Worm (Caenorhabditis elegans) whole organism, L1 larva: ENCODE data around the gene F28H6.7.

Source experiments
- ceh-63 ChIP-seq: fragments of 200-800 bp; sonication (Bioruptor generic); optimal IDR thresholded peaks from 2 replicates; lab custom pipeline; 2018; ENCODE audit warnings: mild to moderate bottlenecking, missing genetic modification characterization, missing compliant biosample characterization
- lin-39 ChIP-seq: fragments of 150-350 bp; optimal IDR thresholded peaks from 2 replicates; lab custom pipeline; 2014; ENCODE audit warnings: missing biosample characterization, missing genetic modification reagents, missing genetic modification characterization

DNA sequence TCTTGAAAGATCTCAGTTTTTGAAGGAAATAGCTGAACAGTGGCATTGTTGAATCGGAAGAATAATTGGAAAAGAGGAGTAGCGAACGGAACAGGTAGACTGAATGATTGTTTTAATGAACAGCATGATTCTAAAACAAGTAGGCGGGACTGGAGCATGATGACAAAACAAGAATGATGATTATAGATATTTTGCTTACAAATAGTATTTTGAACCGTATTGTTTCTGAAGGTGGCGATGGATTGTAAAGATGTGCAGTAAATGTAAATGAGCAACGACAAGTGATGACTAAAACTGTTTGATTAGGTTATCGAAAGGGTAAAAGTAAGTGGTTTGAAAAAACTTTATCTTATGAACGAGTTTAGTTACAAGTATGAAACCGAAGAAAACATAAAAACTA is 18.3 kb downstream of the F28H6.7 start, which contains the start of gene F28H6.8:
- TF ChIP-seq lin-39, result no peak
- TF ChIP-seq ceh-63 (GFP tag; lab: Kevin White, UChicago), result no peak
